Fruit fly (Drosophila melanogaster) whole organism, embryonic: ENCODE measurements around the gene RpS25.
A peak's percentile ranks its signal among the peaks of the same experiment; 100 is the strongest.

Experiments
- B-H1 ChIP-seq: fragments of 200-800 bp; sonication (Bioruptor generic); IDR thresholded peaks from 3 replicates; pipeline ENCODE4 v1.3.6; 2022; ENCODE audit warnings: missing biosample characterization, missing genetic modification characterization
- Bteb2 ChIP-seq: fragments of 200-800 bp; sonication (Bioruptor generic); optimal IDR thresholded peaks from 2 replicates; lab custom pipeline; 2016; ENCODE audit warnings: missing biosample characterization, missing genetic modification characterization
- CG10543 ChIP-seq: fragments of 200-800 bp; sonication (Bioruptor generic); optimal IDR thresholded peaks from 3 replicates; lab custom pipeline; 2017; ENCODE audit warnings: missing biosample characterization, mild to moderate bottlenecking, missing genetic modification characterization, moderate library complexity
- CG10565 ChIP-seq: fragments of 200-800 bp; sonication (Bioruptor generic); optimal IDR thresholded peaks from 3 replicates; lab custom pipeline; 2016; ENCODE audit warnings: missing biosample characterization, mild to moderate bottlenecking, missing genetic modification characterization
- CG12659 ChIP-seq: fragments of 200-800 bp; sonication (Bioruptor generic); optimal IDR thresholded peaks from 3 replicates; lab custom pipeline; 2017; ENCODE audit warnings: mild to moderate bottlenecking, missing biosample characterization, missing genetic modification reagents, missing genetic modification characterization
- CG13123 ChIP-seq: fragments of 200-800 bp; sonication (Bioruptor generic); optimal IDR thresholded peaks from 2 replicates; lab custom pipeline; 2016; ENCODE audit warnings: missing biosample characterization, missing genetic modification characterization
- CG15696 ChIP-seq: fragments of 200-800 bp; sonication (Bioruptor generic); optimal IDR thresholded peaks from 2 replicates; lab custom pipeline; 2019; ENCODE audit warnings: missing biosample characterization, mild to moderate bottlenecking, missing genetic modification characterization, moderate library complexity
- CG18262 ChIP-seq: fragments of 200-800 bp; optimal IDR thresholded peaks from 3 replicates; lab custom pipeline; 2019; ENCODE audit warnings: missing biosample characterization, mild to moderate bottlenecking, missing genetic modification characterization, moderate library complexity
- CG3163 ChIP-seq: fragments of 200-800 bp; sonication (Bioruptor generic); optimal IDR thresholded peaks from 3 replicates; lab custom pipeline; 2016; ENCODE audit warnings: missing biosample characterization, missing genetic modification characterization
- CG3838 ChIP-seq: fragments of 200-800 bp; sonication (Bioruptor generic); optimal IDR thresholded peaks from 3 replicates; lab custom pipeline; 2016; ENCODE audit warnings: missing biosample characterization, missing genetic modification characterization
- CG6791 ChIP-seq: fragments of 200-800 bp; sonication (Bioruptor generic); IDR thresholded peaks from 3 replicates; pipeline ENCODE4 v1.3.6; 2022; ENCODE audit warnings: missing biosample characterization, missing genetic modification characterization; ENCODE audit not compliant: partially characterized antibody
- CG7357 ChIP-seq: fragments of 200-800 bp; sonication (Bioruptor generic); IDR thresholded peaks from 3 replicates; pipeline ENCODE4 v1.3.6; 2022; ENCODE audit warnings: missing biosample characterization, missing genetic modification characterization
- CG7786 ChIP-seq: fragments of 200-800 bp; sonication (Bioruptor generic); optimal IDR thresholded peaks from 2 replicates; lab custom pipeline; 2016; ENCODE audit warnings: missing biosample characterization, missing genetic modification characterization
- CG8089 ChIP-seq: fragments of 200-800 bp; sonication (Bioruptor generic); optimal IDR thresholded peaks from 3 replicates; lab custom pipeline; 2016; ENCODE audit warnings: missing biosample characterization, missing genetic modification characterization
- CG8478 ChIP-seq: fragments of >200 bp; optimal IDR thresholded peaks from 2 replicates; lab custom pipeline; 2018
- CG8944 ChIP-seq: fragments of 200-800 bp; sonication (Bioruptor generic); optimal IDR thresholded peaks from 3 replicates; lab custom pipeline; 2016; ENCODE audit warnings: missing biosample characterization, missing genetic modification characterization
- CG9609 ChIP-seq: fragments of 200-800 bp; sonication (Bioruptor generic); optimal IDR thresholded peaks from 3 replicates; lab custom pipeline; 2016; ENCODE audit warnings: missing biosample characterization, missing genetic modification characterization
- CTCF ChIP-seq: fragments of 200-800 bp; sonication (Bioruptor generic); optimal IDR thresholded peaks from 2 replicates; lab custom pipeline; 2017; ENCODE audit warnings: missing biosample characterization, mild to moderate bottlenecking, missing genetic modification characterization, moderate library complexity
- Dp ChIP-seq: fragments of 200-800 bp; sonication (Bioruptor generic); optimal IDR thresholded peaks from 2 replicates; lab custom pipeline; 2018; ENCODE audit warnings: missing biosample characterization, mild to moderate bottlenecking, missing genetic modification characterization, moderate library complexity
- Hey ChIP-seq: fragments of 200-800 bp; sonication (Bioruptor generic); optimal IDR thresholded peaks from 3 replicates; lab custom pipeline; 2018; ENCODE audit warnings: missing biosample characterization, mild to moderate bottlenecking, missing genetic modification characterization
- HmgD ChIP-seq: fragments of 200-800 bp; sonication (Bioruptor generic); optimal IDR thresholded peaks from 3 replicates; lab custom pipeline; 2016; ENCODE audit warnings: missing biosample characterization, missing genetic modification characterization
- Nf-YB ChIP-seq: fragments of 200-800 bp; sonication (Bioruptor generic); optimal IDR thresholded peaks from 3 replicates; lab custom pipeline; 2019; ENCODE audit warnings: missing biosample characterization, mild to moderate bottlenecking, missing genetic modification characterization, moderate library complexity
- Nf-YC ChIP-seq: fragments of 200-800 bp; optimal IDR thresholded peaks from 3 replicates; lab custom pipeline; 2019; ENCODE audit warnings: missing biosample characterization, mild to moderate bottlenecking, missing genetic modification characterization, moderate library complexity
- Pdp1 ChIP-seq, 2 experiments: fragments of 200-800 bp; sonication (Bioruptor generic); optimal IDR thresholded peaks; 3 replicates each; lab custom pipeline; 2016; ENCODE audit warnings: missing biosample characterization in 2 of 2, missing genetic modification characterization in 2 of 2, mild to moderate bottlenecking in 1 of 2, moderate library complexity in 1 of 2
- al ChIP-seq: fragments of 200-800 bp; sonication (Bioruptor generic); IDR thresholded peaks from 2 replicates; pipeline ENCODE4 v1.3.6; 2022; ENCODE audit warnings: missing biosample characterization, missing genetic modification characterization
- amos ChIP-seq: fragments of 200-800 bp; sonication (Bioruptor generic); IDR thresholded peaks from 2 replicates; pipeline ENCODE4 v1.3.6; 2022; ENCODE audit warnings: missing biosample characterization, missing genetic modification characterization; ENCODE audit not compliant: partially characterized antibody
- ara ChIP-seq: fragments of 200-800 bp; sonication (Bioruptor generic); IDR thresholded peaks from 2 replicates; pipeline ENCODE4 v1.3.6; 2022; ENCODE audit warnings: missing biosample characterization, missing genetic modification characterization
- ase ChIP-seq: fragments of 200-800 bp; sonication (Bioruptor generic); IDR thresholded peaks from 3 replicates; pipeline ENCODE4 v1.3.6; 2022; ENCODE audit warnings: missing biosample characterization, missing genetic modification characterization
- crc ChIP-seq: fragments of 200-800 bp; sonication (Bioruptor generic); optimal IDR thresholded peaks from 2 replicates; lab custom pipeline; 2016; ENCODE audit warnings: missing biosample characterization, missing genetic modification characterization
- croc ChIP-seq: fragments of 200-800 bp; sonication (Bioruptor generic); conservative IDR thresholded peaks from 3 replicates; pipeline ENCODE4 v1.3.6; 2022; ENCODE audit warnings: missing biosample characterization, missing genetic modification characterization
- dmrt99B ChIP-seq: fragments of 200-800 bp; sonication (Bioruptor generic); optimal IDR thresholded peaks from 2 replicates; lab custom pipeline; 2018; ENCODE audit warnings: missing biosample characterization, mild to moderate bottlenecking, missing genetic modification characterization, moderate library complexity
- dpn ChIP-seq, 2 experiments: fragments of 200-800 bp; sonication (Bioruptor generic); optimal IDR thresholded peaks; 3 replicates each; lab custom pipeline; 2016; ENCODE audit warnings: missing biosample characterization in 2 of 2, missing genetic modification characterization in 2 of 2
- ewg ChIP-seq: fragments of 200-800 bp; sonication (Bioruptor generic); optimal IDR thresholded peaks from 3 replicates; lab custom pipeline; 2017; ENCODE audit warnings: mild to moderate bottlenecking, missing biosample characterization, missing genetic modification reagents, missing genetic modification characterization
- eyg ChIP-seq: fragments of 200-800 bp; sonication (Bioruptor generic); optimal IDR thresholded peaks from 3 replicates; lab custom pipeline; 2016; ENCODE audit warnings: missing biosample characterization, missing genetic modification characterization
- gem ChIP-seq: fragments of 200-800 bp; sonication (Bioruptor generic); optimal IDR thresholded peaks from 2 replicates; lab custom pipeline; 2019; ENCODE audit warnings: missing biosample characterization, mild to moderate bottlenecking, missing genetic modification characterization, moderate library complexity
- kah ChIP-seq: fragments of 200-800 bp; sonication (Bioruptor generic); optimal IDR thresholded peaks from 2 replicates; lab custom pipeline; 2018; ENCODE audit warnings: missing biosample characterization, mild to moderate bottlenecking, missing genetic modification characterization
- lilli ChIP-seq: fragments of 200-800 bp; sonication (Bioruptor generic); optimal IDR thresholded peaks from 3 replicates; lab custom pipeline; 2016; ENCODE audit warnings: missing biosample characterization, missing genetic modification characterization
- mam ChIP-seq: fragments of 200-800 bp; sonication (Bioruptor generic); optimal IDR thresholded peaks from 3 replicates; lab custom pipeline; 2016; ENCODE audit warnings: missing biosample characterization, missing genetic modification characterization
- nerfin-2 ChIP-seq: fragments of 200-800 bp; sonication (Bioruptor generic); IDR thresholded peaks from 2 replicates; pipeline ENCODE4 v1.3.6; 2022; ENCODE audit warnings: missing biosample characterization, missing genetic modification characterization; ENCODE audit not compliant: partially characterized antibody
- pan ChIP-seq, 4 experiments: fragments of >200 bp in 3 of 4; fragments of 200-800 bp in 1 of 4; sonication (Bioruptor generic) in 1 of 4; optimal IDR thresholded peaks in 3 of 4; IDR thresholded peaks in 1 of 4; 2 replicates each; pipeline versions ENCODE4 v1.3.6 to Lab custom; 2017 to 2022; ENCODE audit warnings: missing biosample characterization in 2 of 4, missing genetic modification characterization in 2 of 4, mixed read lengths in 1 of 4
- pros ChIP-seq: fragments of 200-800 bp; sonication (Bioruptor generic); optimal IDR thresholded peaks from 3 replicates; lab custom pipeline; 2019; ENCODE audit warnings: missing biosample characterization, mild to moderate bottlenecking, missing genetic modification characterization, moderate library complexity
- sc ChIP-seq, 3 experiments: fragments of >200 bp in 2 of 3; fragments of 200-800 bp in 1 of 3; sonication (Bioruptor generic) in 1 of 3; optimal IDR thresholded peaks; 2 replicates in 2 of 3; 3 replicates in 1 of 3; lab custom pipeline; 2017; ENCODE audit warnings: mild to moderate bottlenecking in 1 of 3, missing biosample characterization in 1 of 3, missing genetic modification characterization in 1 of 3, missing genetic modification reagents in 1 of 3
- sens ChIP-seq: fragments of 200-800 bp; sonication (Bioruptor generic); peaks from one replicate; lab custom pipeline; 2016; ENCODE audit warnings: missing biosample characterization, missing genetic modification characterization
- sens-2 ChIP-seq: fragments of 200-800 bp; sonication (Bioruptor generic); IDR thresholded peaks from 2 replicates; pipeline ENCODE4 v1.3.6; 2022; ENCODE audit warnings: missing biosample characterization, missing genetic modification characterization
- seq ChIP-seq: fragments of 200-800 bp; sonication (Bioruptor generic); IDR thresholded peaks from 2 replicates; pipeline ENCODE4 v1.3.6; 2022; ENCODE audit warnings: missing biosample characterization, missing genetic modification characterization
- unpg ChIP-seq: fragments of 200-800 bp; sonication (Bioruptor generic); optimal IDR thresholded peaks from 3 replicates; lab custom pipeline; 2018; ENCODE audit warnings: missing biosample characterization, mild to moderate bottlenecking, missing genetic modification characterization, moderate library complexity
- vvl ChIP-seq: fragments of 200-800 bp; sonication (Bioruptor generic); IDR thresholded peaks from 2 replicates; pipeline ENCODE4 v1.3.6; 2022; ENCODE audit warnings: missing biosample characterization, missing genetic modification characterization
- wek ChIP-seq: fragments of 200-800 bp; sonication (Bioruptor generic); optimal IDR thresholded peaks from 3 replicates; lab custom pipeline; 2018; ENCODE audit warnings: missing biosample characterization, mild to moderate bottlenecking, missing genetic modification characterization, moderate library complexity
- z ChIP-seq: fragments of 200-800 bp; sonication (Bioruptor generic); IDR thresholded peaks from 3 replicates; pipeline ENCODE4 v1.3.6; 2022; ENCODE audit warnings: missing biosample characterization, missing genetic modification characterization

Gene RpS25

DNA sequence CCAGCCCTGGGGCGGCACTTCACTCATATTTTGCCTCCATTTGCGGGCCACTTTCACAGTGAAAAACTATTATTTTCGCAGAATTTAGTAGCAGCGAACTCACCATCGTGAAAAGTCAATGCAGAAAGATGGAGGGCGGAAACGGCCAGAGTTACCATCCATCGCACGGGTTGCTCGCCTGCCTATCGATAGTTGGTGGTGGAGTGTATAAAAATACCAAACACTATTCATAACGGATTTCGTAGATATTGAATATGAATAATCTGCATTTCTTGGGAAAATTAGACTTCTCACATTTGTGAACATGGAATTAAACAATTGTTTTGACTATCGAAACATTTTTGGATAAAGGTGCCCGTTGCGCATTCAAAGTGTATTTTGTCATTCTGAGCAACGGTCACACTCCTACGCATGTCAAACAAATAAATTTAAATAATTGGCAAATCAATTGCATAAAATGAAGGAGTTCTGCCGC is at the start of gene RpS25, which contains the start of gene CG4820 (continued):
- TF ChIP-seq CG6791: peak; percentile 80
- TF ChIP-seq nerfin-2 (GFP tag; lab: Robert Waterston, UW): peak; percentile 72
- TF ChIP-seq mam (GFP tag; lab: Kevin White, UChicago): peak; percentile 76
- peak; percentile 80 for TF ChIP-seq gem
- TF ChIP-seq HmgD (GFP tag; lab: Kevin White, UChicago): peak; percentile 90
- no peak for TF ChIP-seq CG8478 (lab: Kevin White, UChicago)
- peak; percentile 77 for TF ChIP-seq ase (GFP tag; lab: Robert Waterston, UW)
- peak; percentile 93 for TF ChIP-seq CG8089 (GFP tag; lab: Kevin White, UChicago)
- TF ChIP-seq CG18262 (tag; lab: Kevin White, UChicago): peak; percentile 81
- TF ChIP-seq CTCF (GFP tag; lab: Kevin White, UChicago): peak; percentile 69
- TF ChIP-seq CG10543 (GFP tag; lab: Kevin White, UChicago): peak; percentile 97
- TF ChIP-seq CG3163 (GFP tag; lab: Kevin White, UChicago): peak; percentile 82
- peak; percentile 75 for TF ChIP-seq ara (GFP tag; lab: Robert Waterston, UW)
- peak; percentile 75 for TF ChIP-seq CG3838 (GFP tag; lab: Kevin White, UChicago)
- peak; percentile 80 to 94 for TF ChIP-seq dpn (GFP tag; optimal IDR thresholded peaks at IDR 0.05; lab: Kevin White, UChicago)
- TF ChIP-seq CG15696: peak; percentile 66
- TF ChIP-seq sc (optimal IDR thresholded peaks at IDR 0.05; lab: Kevin White, UChicago): no peak
- TF ChIP-seq sc (GFP tag; optimal IDR thresholded peaks at IDR 0.05; lab: Kevin White, UChicago): peak; percentile 86
- no peak for TF ChIP-seq pan (optimal IDR thresholded peaks at IDR 0.05; lab: Kevin White, UChicago)
- peak in 1 of 2 experiments; percentile 89 for TF ChIP-seq pan (GFP tag; optimal IDR thresholded peaks at IDR 0.05 in 1 of 2, IDR thresholded peaks at IDR 0.05 in 1 of 2)
- peak; percentile 91 for TF ChIP-seq vvl (GFP tag; lab: Robert Waterston, UW)
- peak; percentile 89 for TF ChIP-seq CG9609 (GFP tag; lab: Kevin White, UChicago)
- TF ChIP-seq Hey (tag; lab: Kevin White, UChicago): peak; percentile 85
- TF ChIP-seq CG8944: peak; percentile 80
- peak; percentile 92 for TF ChIP-seq wek (GFP tag; lab: Kevin White, UChicago)
- 0 out of 3 replicates have a peak, but pooled peaks have one; percentile 31 for TF ChIP-seq CG7357 (GFP tag; lab: Robert Waterston, UW)
- TF ChIP-seq CG13123 (GFP tag; lab: Kevin White, UChicago): peak; percentile 82
- TF ChIP-seq al (GFP tag; lab: Robert Waterston, UW): peak; percentile 72
- peak; percentile 77 for TF ChIP-seq croc (GFP tag; lab: Robert Waterston, UW)
- TF ChIP-seq B-H1: peak; percentile 69; the same call in 2 of the 3 replicates
- TF ChIP-seq amos: peak; percentile 89
- TF ChIP-seq unpg (GFP tag; lab: Kevin White, UChicago): peak; percentile 86
- peak; percentile 82 for TF ChIP-seq dmrt99B (tag; lab: Kevin White, UChicago)
- TF ChIP-seq Dp (GFP tag; lab: Kevin White, UChicago): peak; percentile 64
- peak; percentile 87 for TF ChIP-seq Bteb2 (GFP tag; lab: Kevin White, UChicago)
- peak; percentile 81 for TF ChIP-seq CG7786 (GFP tag; lab: Kevin White, UChicago)
- TF ChIP-seq crc (GFP tag; lab: Kevin White, UChicago): peak; percentile 88

DNA sequence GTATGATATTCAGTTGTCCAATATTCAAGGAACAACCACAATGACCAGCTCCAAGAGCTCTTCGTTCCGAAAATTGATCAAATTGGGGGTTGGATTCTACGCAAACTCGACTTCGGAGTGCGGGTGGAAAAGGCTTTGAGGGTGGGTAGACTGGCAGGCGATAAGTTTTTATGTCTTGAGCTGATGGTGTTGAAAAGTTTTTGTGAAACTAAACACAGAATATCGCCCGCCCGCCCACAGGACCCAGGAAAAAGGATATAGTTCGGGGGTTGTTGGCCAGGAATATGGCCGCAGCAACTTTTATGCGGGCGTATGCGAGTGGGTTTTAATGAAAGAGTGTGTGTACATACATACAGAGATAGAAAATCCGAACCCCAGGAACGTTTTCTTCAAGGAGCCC is 47.5 kb upstream of the RpS25 start:
- TF ChIP-seq Nf-YB (GFP tag; lab: Kevin White, UChicago) (peak; percentile 65), sens-2 (no peak), kah (GFP tag; lab: Kevin White, UChicago) (no peak), Nf-YC (peak; percentile 66), CG10565 (GFP tag; lab: Kevin White, UChicago) (no peak), CG12659 (GFP tag; lab: Kevin White, UChicago) (no peak), eyg (GFP tag; lab: Kevin White, UChicago) (no peak), sens (GFP tag; lab: Kevin White, UChicago) (peak; percentile 38), pros (GFP tag; lab: Kevin White, UChicago) (peak; percentile 30), Pdp1 (GFP tag; optimal IDR thresholded peaks at IDR 0.05; lab: Kevin White, UChicago) (no peak), lilli (no peak), seq (GFP tag; lab: Robert Waterston, UW) (peak; percentile 71; the same call in 1 of the 2 replicates), z (GFP tag; lab: Robert Waterston, UW) (no peak), ewg (GFP tag; lab: Kevin White, UChicago) (peak; percentile 35)
